Fruit fly (Drosophila melanogaster): ENCODE data around the gene Eig71Ef.

- no peak for TF ChIP-seq Pif1A (GFP tag; optimal IDR thresholded peaks at IDR 0.05)
- no peak for TF ChIP-seq CG8301 (tag; optimal IDR thresholded peaks at IDR 0.05)
- TF ChIP-seq Pif1B (GFP tag; optimal IDR thresholded peaks at IDR 0.05): no peak
- no peak for TF ChIP-seq Ets98B (GFP tag; IDR thresholded peaks at IDR 0.05)
- TF ChIP-seq rn (GFP tag; IDR thresholded peaks at IDR 0.05): no peak
Measured at dm6 chr3L:15684017-15684416, 26.8 kb upstream of the Eig71Ef start.
